Worm (Caenorhabditis elegans) whole organism, young adult: ENCODE data around the gene vem-1.
A peak's percentile ranks its signal among the peaks of the same experiment; 100 is the strongest.

Source experiments
- B0035.1 ChIP-seq: sonication (generic microtip); optimal IDR thresholded peaks from 2 replicates; lab custom pipeline; 2016; ENCODE audit warnings: missing genetic modification characterization, mild to moderate bottlenecking, missing compliant biosample characterization, missing genotype, missing genetic modification reagents
- F10E7.11 ChIP-seq: sonication (generic microtip); optimal IDR thresholded peaks from 2 replicates; lab custom pipeline; 2017; ENCODE audit warnings: mild to moderate bottlenecking, missing genetic modification characterization, moderate library complexity, missing compliant biosample characterization
- F23B12.7 ChIP-seq: sonication (generic microtip); optimal IDR thresholded peaks from 2 replicates; lab custom pipeline; 2017; ENCODE audit warnings: missing genetic modification characterization, mild to moderate bottlenecking, missing compliant biosample characterization, antibody characterized with exemption, moderate library complexity; ENCODE audit not compliant: insufficient read depth
- F49E8.2 ChIP-seq: sonication (generic microtip); optimal IDR thresholded peaks from 3 replicates; lab custom pipeline; 2017; ENCODE audit warnings: missing genetic modification characterization, mild to moderate bottlenecking, missing compliant biosample characterization, antibody characterized with exemption, moderate library complexity; ENCODE audit not compliant: insufficient read depth
- F52B5.7 ChIP-seq: sonication (generic microtip); optimal IDR thresholded peaks from 2 replicates; lab custom pipeline; 2016; ENCODE audit warnings: mild to moderate bottlenecking, missing genetic modification characterization, missing compliant biosample characterization
- K12H6.12 ChIP-seq: fragments of 200-800 bp; sonication (Bioruptor generic); optimal IDR thresholded peaks from 2 replicates; lab custom pipeline; 2018; ENCODE audit warnings: mild to moderate bottlenecking, missing genetic modification characterization, missing compliant biosample characterization
- T26A5.8 ChIP-seq: sonication (generic microtip); optimal IDR thresholded peaks from 2 replicates; lab custom pipeline; 2016; ENCODE audit warnings: missing genetic modification characterization, missing compliant biosample characterization
- Y53F4B.3 ChIP-seq: fragments of 200-800 bp; sonication (Bioruptor generic); IDR thresholded peaks from 2 replicates; pipeline ENCODE4 v1.3.6; 2022; ENCODE audit warnings: missing genetic modification reagents, missing genetic modification characterization, missing compliant biosample characterization
- Y53G8AR.9 ChIP-seq: fragments of 200-800 bp; sonication (Bioruptor generic); conservative IDR thresholded peaks from 2 replicates; pipeline ENCODE4 v1.3.6; 2022; ENCODE audit warnings: missing genetic modification reagents, missing genetic modification characterization, missing compliant biosample characterization
- ama-1 ChIP-seq, 3 experiments: fragments of 150-350 bp in 1 of 3; sonication (generic microtip) in 2 of 3; optimal IDR thresholded peaks; 2 replicates each; lab custom pipeline; 2014 to 2018; ENCODE audit warnings: missing biosample characterization in 2 of 3, missing genetic modification characterization in 2 of 3, missing genetic modification reagents in 2 of 3
- aptf-2 ChIP-seq: fragments of 200-800 bp; sonication (Bioruptor generic); conservative IDR thresholded peaks from 2 replicates; pipeline ENCODE4 v1.3.6; 2022; ENCODE audit warnings: missing genetic modification reagents, missing genetic modification characterization, missing compliant biosample characterization
- athp-1 ChIP-seq: sonication (generic microtip); optimal IDR thresholded peaks from 2 replicates; lab custom pipeline; 2017; ENCODE audit warnings: mild to moderate bottlenecking, missing genetic modification characterization, missing compliant biosample characterization
- attf-3 ChIP-seq: fragments of 200-800 bp; sonication (Bioruptor generic); conservative IDR thresholded peaks from 2 replicates; pipeline ENCODE4 v1.3.6; 2022; ENCODE audit warnings: missing genetic modification reagents, missing genetic modification characterization, missing compliant biosample characterization
- attf-5 ChIP-seq: fragments of 200-800 bp; sonication (Bioruptor generic); optimal IDR thresholded peaks from 2 replicates; lab custom pipeline; 2018; ENCODE audit warnings: mild to moderate bottlenecking, missing genetic modification characterization, missing compliant biosample characterization
- ccch-3 ChIP-seq: fragments of 200-800 bp; sonication (Bioruptor generic); optimal IDR thresholded peaks from 2 replicates; lab custom pipeline; 2018; ENCODE audit warnings: mild to moderate bottlenecking, missing genetic modification characterization, missing compliant biosample characterization
- cebp-2 ChIP-seq: fragments of 200-800 bp; sonication (Bioruptor generic); IDR thresholded peaks from 2 replicates; pipeline ENCODE4 v1.3.6; 2022; ENCODE audit warnings: missing genetic modification characterization, missing compliant biosample characterization
- ceh-27 ChIP-seq: fragments of 200-800 bp; sonication (Bioruptor generic); optimal IDR thresholded peaks from 2 replicates; lab custom pipeline; 2018; ENCODE audit warnings: mild to moderate bottlenecking, missing genetic modification characterization, moderate library complexity, missing compliant biosample characterization
- ceh-40 ChIP-seq: fragments of 200-800 bp; sonication (Bioruptor generic); IDR thresholded peaks from 2 replicates; pipeline ENCODE4 v1.3.6; 2022; ENCODE audit warnings: missing genetic modification characterization, missing compliant biosample characterization
- ceh-58 ChIP-seq: fragments of 200-800 bp; sonication (Bioruptor generic); IDR thresholded peaks from 2 replicates; pipeline ENCODE4 v1.3.6; 2022; ENCODE audit warnings: missing genetic modification characterization, missing compliant biosample characterization
- ceh-79 ChIP-seq: sonication (generic microtip); optimal IDR thresholded peaks from 2 replicates; lab custom pipeline; 2017; ENCODE audit warnings: mild to moderate bottlenecking, missing genetic modification characterization, missing compliant biosample characterization
- chd-7 ChIP-seq: sonication (generic microtip); optimal IDR thresholded peaks from 2 replicates; lab custom pipeline; 2016; ENCODE audit warnings: mild to moderate bottlenecking, missing genetic modification characterization, moderate library complexity, missing compliant biosample characterization
- dox-1 ChIP-seq: fragments of 200-800 bp; sonication (Bioruptor generic); IDR thresholded peaks from 2 replicates; pipeline ENCODE4 v1.3.6; 2022; ENCODE audit warnings: missing genetic modification reagents, missing genetic modification characterization, missing compliant biosample characterization
- dpl-1 ChIP-seq: fragments of 150-350 bp; optimal IDR thresholded peaks from 2 replicates; lab custom pipeline; 2014; ENCODE audit warnings: missing biosample characterization, missing genetic modification reagents, missing genetic modification characterization
- egrh-3 ChIP-seq: fragments of 200-800 bp; sonication (Bioruptor generic); IDR thresholded peaks from 2 replicates; pipeline ENCODE4 v1.3.6; 2022; ENCODE audit warnings: missing genetic modification reagents, missing genetic modification characterization, missing compliant biosample characterization
- ekl-4 ChIP-seq: fragments of 200-800 bp; sonication (Bioruptor generic); IDR thresholded peaks from 2 replicates; pipeline ENCODE4 v1.3.6; 2022; ENCODE audit warnings: missing genetic modification reagents, missing genetic modification characterization, missing compliant biosample characterization
- hmg-20 ChIP-seq: fragments of 200-800 bp; sonication (Bioruptor generic); IDR thresholded peaks from 2 replicates; pipeline ENCODE4 v1.3.6; 2022; ENCODE audit warnings: missing genetic modification reagents, missing genetic modification characterization, missing compliant biosample characterization
- let-526 ChIP-seq: fragments of 200-800 bp; sonication (Bioruptor generic); IDR thresholded peaks from 2 replicates; pipeline ENCODE4 v1.3.6; 2022; ENCODE audit warnings: missing genetic modification reagents, missing genetic modification characterization, missing compliant biosample characterization
- lir-1 ChIP-seq: fragments of 200-800 bp; sonication (Bioruptor generic); conservative IDR thresholded peaks from 2 replicates; pipeline ENCODE4 v1.3.6; 2022; ENCODE audit warnings: missing genetic modification reagents, missing genetic modification characterization, missing compliant biosample characterization
- lsl-1 ChIP-seq: fragments of 200-800 bp; sonication (Bioruptor generic); optimal IDR thresholded peaks from 2 replicates; lab custom pipeline; 2018; ENCODE audit warnings: mild to moderate bottlenecking, missing genetic modification characterization, moderate library complexity, missing compliant biosample characterization
- madf-3 ChIP-seq: fragments of 200-800 bp; sonication (Bioruptor generic); IDR thresholded peaks from 2 replicates; pipeline ENCODE4 v1.3.6; 2022; ENCODE audit warnings: missing genetic modification reagents, missing genetic modification characterization, missing compliant biosample characterization
- madf-8 ChIP-seq: fragments of 200-800 bp; sonication (Bioruptor generic); conservative IDR thresholded peaks from 2 replicates; pipeline ENCODE4 v1.3.6; 2022; ENCODE audit warnings: missing genetic modification reagents, missing genetic modification characterization, missing compliant biosample characterization
- mcd-1 ChIP-seq: fragments of 200-800 bp; sonication (Bioruptor generic); IDR thresholded peaks from 2 replicates; pipeline ENCODE4 v1.3.6; 2022; ENCODE audit warnings: missing genetic modification reagents, missing genetic modification characterization, missing compliant biosample characterization
- mxl-1 ChIP-seq: sonication (generic microtip); optimal IDR thresholded peaks from 2 replicates; lab custom pipeline; 2016; ENCODE audit warnings: missing genetic modification characterization, missing compliant biosample characterization
- nfya-1 ChIP-seq: sonication (generic microtip); optimal IDR thresholded peaks from 2 replicates; lab custom pipeline; 2017; ENCODE audit warnings: antibody characterized with exemption, missing compliant biosample characterization, missing genetic modification characterization, borderline replicate concordance; ENCODE audit not compliant: insufficient read depth
- nfyb-1 ChIP-seq: fragments of 200-800 bp; sonication (Bioruptor generic); IDR thresholded peaks from 2 replicates; pipeline ENCODE4 v1.3.6; 2022; ENCODE audit warnings: missing genetic modification reagents, missing genetic modification characterization, missing compliant biosample characterization
- nhr-27 ChIP-seq: fragments of 200-800 bp; sonication (Bioruptor generic); optimal IDR thresholded peaks from 2 replicates; lab custom pipeline; 2018; ENCODE audit warnings: mild to moderate bottlenecking, missing genetic modification characterization, moderate library complexity, missing compliant biosample characterization
- nhr-80 ChIP-seq: sonication (generic microtip); optimal IDR thresholded peaks from 2 replicates; lab custom pipeline; 2016; ENCODE audit warnings: missing genetic modification characterization, missing compliant biosample characterization
- pbrm-1 ChIP-seq: fragments of 200-800 bp; sonication (Bioruptor generic); IDR thresholded peaks from 2 replicates; pipeline ENCODE4 v1.3.6; 2022; ENCODE audit warnings: missing genetic modification reagents, missing genetic modification characterization, missing compliant biosample characterization
- repo-1 ChIP-seq: sonication (generic microtip); optimal IDR thresholded peaks from 2 replicates; lab custom pipeline; 2017; ENCODE audit warnings: mild to moderate bottlenecking, missing genetic modification characterization, missing compliant biosample characterization
- snpc-1.3 ChIP-seq: sonication (generic microtip); optimal IDR thresholded peaks from 2 replicates; lab custom pipeline; 2017; ENCODE audit warnings: missing genetic modification characterization, mild to moderate bottlenecking, missing compliant biosample characterization, antibody characterized with exemption, moderate library complexity, missing genotype, missing genetic modification reagents; ENCODE audit not compliant: insufficient read depth
- tbx-9 ChIP-seq: sonication (generic microtip); optimal IDR thresholded peaks from 2 replicates; lab custom pipeline; 2016; ENCODE audit warnings: borderline replicate concordance, missing genetic modification characterization, inconsistent platforms, missing compliant biosample characterization
- unc-130 ChIP-seq: sonication (generic microtip); optimal IDR thresholded peaks from 2 replicates; lab custom pipeline; 2016; ENCODE audit warnings: missing genetic modification reagents, missing genetic modification characterization, missing compliant biosample characterization
- unc-62 ChIP-seq: fragments of 150-350 bp; optimal IDR thresholded peaks from 2 replicates; lab custom pipeline; 2014; ENCODE audit warnings: missing biosample characterization, missing genetic modification reagents, missing genetic modification characterization
- ztf-18 ChIP-seq: sonication (generic microtip); optimal IDR thresholded peaks from 2 replicates; lab custom pipeline; 2016; ENCODE audit warnings: missing genotype, mild to moderate bottlenecking, missing genetic modification characterization, missing compliant biosample characterization

vem-1 gene

DNA sequence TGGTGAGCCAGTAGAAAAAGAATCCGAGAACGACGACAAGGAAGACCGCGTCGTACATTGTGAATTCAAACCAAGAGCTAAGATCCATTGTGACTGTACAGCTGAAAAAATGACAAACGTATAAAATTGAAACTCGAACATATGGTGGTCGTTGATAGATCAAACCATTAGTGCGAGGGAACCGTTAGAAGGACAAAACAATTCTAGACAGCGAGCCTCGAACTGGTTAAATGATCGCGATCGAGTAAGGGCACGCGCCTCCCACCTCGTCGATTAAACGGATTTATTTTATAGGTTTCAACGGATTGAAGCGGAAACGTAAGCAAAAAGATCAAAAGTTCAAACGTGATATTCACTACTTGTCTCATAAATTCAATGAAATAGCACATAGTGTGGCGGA is at the start of gene vem-1:
TSS of gene vem-1 (minus strand) at position 101 of the 400 bp plus-strand sequence.
- TF ChIP-seq F10E7.11: no peak
- no peak for TF ChIP-seq aptf-2 (GFP tag; lab: Robert Waterston, UW)
- TF ChIP-seq tbx-9 (tag; lab: Kevin White, UChicago): no peak
- TF ChIP-seq Y53F4B.3 (GFP tag; lab: Robert Waterston, UW): no peak
- TF ChIP-seq athp-1: no peak
- TF ChIP-seq, all 124 proteins: peak for 0

DNA sequence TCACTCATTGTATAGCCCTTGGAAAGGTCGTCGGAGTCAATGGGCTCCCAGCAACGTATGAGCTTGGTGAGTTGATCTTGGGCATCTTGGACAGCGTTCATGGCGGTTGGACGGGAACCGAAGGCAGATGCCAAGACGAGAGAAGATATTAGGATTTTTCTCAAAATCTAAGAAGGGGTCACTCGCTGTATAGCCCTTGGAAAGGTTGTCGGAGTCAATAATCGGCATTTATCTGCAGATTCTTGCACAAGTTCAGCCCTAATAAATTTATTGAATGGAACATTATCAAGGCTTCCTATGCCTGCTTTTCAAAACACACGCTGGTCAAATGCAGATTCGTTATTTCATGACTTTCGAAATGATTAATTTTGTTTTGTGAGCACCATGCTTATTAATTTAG is 49.4 kb upstream of the vem-1 start, which contains the start of gene C02B8.7:
TSS of gene C02B8.7 (minus strand) at position 101 of the 400 bp plus-strand sequence.
- TF ChIP-seq T26A5.8 (tag; lab: Kevin White, UChicago) (no peak), cebp-2 (GFP tag; lab: Robert Waterston, UW) (0 out of 2 replicates have a peak, but pooled peaks have one; percentile 16), ceh-58 (GFP tag; lab: Robert Waterston, UW) (0 out of 2 replicates have a peak, but pooled peaks have one; percentile 35)

DNA sequence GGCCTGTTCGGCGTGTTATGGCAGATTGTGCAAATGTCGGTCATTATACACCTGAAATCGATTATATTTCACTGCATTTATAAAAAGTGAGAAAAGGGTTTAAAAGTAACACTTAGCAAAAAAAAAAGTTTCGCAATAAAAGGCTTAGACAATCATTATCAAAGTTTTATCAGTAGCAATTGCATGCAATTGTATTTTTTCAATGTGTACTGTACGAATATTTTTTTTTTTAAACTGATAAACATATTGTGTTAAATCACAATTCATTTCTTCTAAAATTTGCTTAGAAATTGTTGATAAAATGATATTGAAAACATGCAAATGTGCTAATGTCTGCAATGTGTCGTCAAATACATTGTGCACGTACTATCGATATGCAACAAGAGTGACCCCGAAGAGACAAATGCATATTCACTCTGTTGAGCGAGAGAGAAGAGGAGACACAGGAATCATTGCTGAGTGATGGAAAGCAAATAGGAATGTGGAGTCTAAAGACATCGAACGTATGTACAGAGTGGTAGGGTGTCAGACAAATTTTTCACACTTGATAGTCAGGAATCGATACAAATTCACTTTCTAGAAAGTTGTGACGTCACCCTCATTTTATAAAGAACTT is 48.0 kb upstream of the vem-1 start, which contains the start of gene C02B8.6:
TSS of gene C02B8.6 (minus strand) at position 51 of the 616 bp plus-strand sequence.
- TF ChIP-seq ztf-18 (no peak), mcd-1 (GFP tag; lab: Robert Waterston, UW) (no peak), madf-3 (GFP tag; lab: Robert Waterston, UW) (no peak), F49E8.2 (tag; lab: Kevin White, UChicago) (no peak), nfya-1 (tag; lab: Kevin White, UChicago) (no peak), repo-1 (tag; lab: Kevin White, UChicago) (no peak), K12H6.12 (tag; lab: Kevin White, UChicago) (no peak), attf-3 (GFP tag; lab: Robert Waterston, UW) (no peak), ceh-40 (GFP tag; lab: Robert Waterston, UW) (no peak), B0035.1 (tag; lab: Kevin White, UChicago) (no peak), F23B12.7 (tag; lab: Kevin White, UChicago) (peak; percentile 46), hmg-20 (GFP tag; lab: Robert Waterston, UW) (no peak), nhr-80 (tag; lab: Kevin White, UChicago) (peak; percentile 72), cebp-2 (GFP tag; lab: Robert Waterston, UW) (no peak), pbrm-1 (GFP tag; lab: Robert Waterston, UW) (no peak), ccch-3 (no peak), ekl-4 (no peak), egrh-3 (GFP tag; lab: Robert Waterston, UW) (no peak), lsl-1 (no peak), F10E7.11 (no peak), ama-1 (optimal IDR thresholded peaks at IDR 0.05; lab: Kevin White, UChicago) (no peak), ama-1 (GFP tag; optimal IDR thresholded peaks at IDR 0.05; lab: Kevin White, UChicago) (no peak), mxl-1 (no peak), nfyb-1 (GFP tag; lab: Robert Waterston, UW) (no peak), madf-8 (GFP tag; lab: Robert Waterston, UW) (no peak), nhr-27 (no peak), dpl-1 (no peak), Y53G8AR.9 (no peak), dox-1 (peak; percentile 53; the same call in 1 of the 2 replicates), lir-1 (GFP tag; lab: Robert Waterston, UW) (no peak), unc-62 (GFP tag; lab: Kevin White, UChicago) (no peak), ceh-79 (tag; lab: Kevin White, UChicago) (no peak), attf-5 (GFP tag; lab: Kevin White, UChicago) (peak; percentile 9), unc-130 (GFP tag; lab: Kevin White, UChicago) (no peak), F52B5.7 (tag; lab: Kevin White, UChicago) (no peak), ceh-27 (GFP tag; lab: Kevin White, UChicago) (no peak), chd-7 (tag; lab: Kevin White, UChicago) (no peak), snpc-1.3 (tag; lab: Kevin White, UChicago) (no peak), let-526 (GFP tag; lab: Robert Waterston, UW) (no peak)
